Worm (Caenorhabditis elegans): Measurements from ENCODE around the gene F53A3.1.

F53A3.1 gene

DNA sequence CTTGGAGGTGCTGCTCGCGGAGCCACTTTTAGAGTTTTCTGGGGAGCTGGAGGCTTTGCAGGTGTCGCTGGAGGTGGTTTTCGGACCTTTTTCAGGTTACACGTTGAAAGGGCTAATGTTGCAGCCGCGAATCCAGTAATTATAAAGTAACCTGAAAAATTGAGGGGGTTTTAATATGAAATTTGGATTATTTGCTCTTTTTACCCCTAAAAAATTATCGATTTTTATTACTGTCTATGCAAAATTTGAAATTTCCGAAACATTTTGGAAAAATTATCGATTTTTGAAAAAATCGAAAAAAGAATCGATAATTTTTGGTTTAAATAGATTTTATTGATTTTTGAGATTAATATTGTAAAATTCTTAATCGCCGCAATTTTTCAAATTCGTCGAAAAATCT, 50.0 kb downstream of the F53A3.1 start:
- TF ChIP-seq repo-1 (tag; optimal IDR thresholded peaks at IDR 0.05) (no peak), bed-2 (GFP tag; IDR thresholded peaks at IDR 0.05) (no peak), B0336.3 (GFP tag; IDR thresholded peaks at IDR 0.05) (no peak), athp-1 (tag; optimal IDR thresholded peaks at IDR 0.05) (no peak), nfyb-1 (GFP tag; IDR thresholded peaks at IDR 0.05) (no peak), B0035.1 (tag; optimal IDR thresholded peaks at IDR 0.05) (no peak), hsf-1 (GFP tag; IDR thresholded peaks at IDR 0.05) (no peak), somi-1 (GFP tag; optimal IDR thresholded peaks at IDR 0.05) (no peak), F23B12.7 (tag; optimal IDR thresholded peaks at IDR 0.05; ENCODE audit: insufficient read depth) (no peak), lsy-27 (tag; optimal IDR thresholded peaks at IDR 0.05; ENCODE audit: borderline replicate concordance, insufficient read depth) (no peak), unc-130 (GFP tag; optimal IDR thresholded peaks at IDR 0.05) (no peak), ztf-25 (GFP tag; IDR thresholded peaks at IDR 0.05) (no peak), snpc-3.4 (tag; optimal IDR thresholded peaks at IDR 0.05) (no peak), nhr-120 (GFP tag; IDR thresholded peaks at IDR 0.05) (no peak), nhr-27 (tag; optimal IDR thresholded peaks at IDR 0.05) (no peak), egl-44 (GFP tag; IDR thresholded peaks at IDR 0.05) (no peak), ztf-22 (GFP tag; optimal IDR thresholded peaks at IDR 0.05) (no peak), ztf-3 (GFP tag; optimal IDR thresholded peaks at IDR 0.05) (no peak)
